Fruit fly (Drosophila melanogaster): ENCODE data around the gene Gr64c.

The Gr64c gene

dm6 chr3L:4007256-4007655, 21.1 kb upstream of the Gr64c start:
- TF ChIP-seq CG7045 (GFP tag; optimal IDR thresholded peaks at IDR 0.05) (no peak), CG11617 (GFP tag; optimal IDR thresholded peaks at IDR 0.05) (no peak), bab1 (GFP tag; optimal IDR thresholded peaks at IDR 0.05) (no peak), CG12768 (GFP tag; optimal IDR thresholded peaks at IDR 0.05) (no peak), CG14711 (tag; optimal IDR thresholded peaks at IDR 0.05) (no peak), CG5204 (GFP tag; optimal IDR thresholded peaks at IDR 0.05) (no peak), tj (GFP tag; optimal IDR thresholded peaks at IDR 0.05) (no peak), toe (GFP tag; optimal IDR thresholded peaks at IDR 0.05) (no peak), ovo (GFP tag; optimal IDR thresholded peaks at IDR 0.05) (no peak)

dm6 chr3L:4010122-4010521, 18.3 kb upstream of the Gr64c start:
- no peak for TF ChIP-seq Hr96 (GFP tag; optimal IDR thresholded peaks at IDR 0.05)
- TF ChIP-seq CG14711 (tag; optimal IDR thresholded peaks at IDR 0.05) = no peak
- no peak for TF ChIP-seq CG11617 (GFP tag; optimal IDR thresholded peaks at IDR 0.05)
- TF ChIP-seq Mnt (GFP tag; optimal IDR thresholded peaks at IDR 0.05) = no peak
- TF ChIP-seq toe (GFP tag; optimal IDR thresholded peaks at IDR 0.05) = no peak
- no peak for TF ChIP-seq ovo (GFP tag; optimal IDR thresholded peaks at IDR 0.05)
- no peak for TF ChIP-seq tj (GFP tag; optimal IDR thresholded peaks at IDR 0.05)
- TF ChIP-seq pad (GFP tag; optimal IDR thresholded peaks at IDR 0.05) = no peak
- no peak for TF ChIP-seq Crg-1 (GFP tag; optimal IDR thresholded peaks at IDR 0.05)
- TF ChIP-seq CG1620 (GFP tag; optimal IDR thresholded peaks at IDR 0.05) = no peak
- TF ChIP-seq CG7045 (GFP tag; optimal IDR thresholded peaks at IDR 0.05) = no peak
- no peak for TF ChIP-seq CG5204 (GFP tag; optimal IDR thresholded peaks at IDR 0.05)
- no peak for TF ChIP-seq CG33017 (tag; optimal IDR thresholded peaks at IDR 0.05)
- no peak for TF ChIP-seq kay (GFP tag; ENCODE audit: borderline replicate concordance)
- TF ChIP-seq CG12768 (GFP tag; optimal IDR thresholded peaks at IDR 0.05) = no peak
- TF ChIP-seq CG7101 (tag; optimal IDR thresholded peaks at IDR 0.05) = no peak
- TF ChIP-seq bab1 (GFP tag; optimal IDR thresholded peaks at IDR 0.05) = no peak
- TF ChIP-seq Clk (GFP tag; optimal IDR thresholded peaks at IDR 0.05) = no peak
- TF ChIP-seq cic (GFP tag; optimal IDR thresholded peaks at IDR 0.05) = no peak

DNA sequence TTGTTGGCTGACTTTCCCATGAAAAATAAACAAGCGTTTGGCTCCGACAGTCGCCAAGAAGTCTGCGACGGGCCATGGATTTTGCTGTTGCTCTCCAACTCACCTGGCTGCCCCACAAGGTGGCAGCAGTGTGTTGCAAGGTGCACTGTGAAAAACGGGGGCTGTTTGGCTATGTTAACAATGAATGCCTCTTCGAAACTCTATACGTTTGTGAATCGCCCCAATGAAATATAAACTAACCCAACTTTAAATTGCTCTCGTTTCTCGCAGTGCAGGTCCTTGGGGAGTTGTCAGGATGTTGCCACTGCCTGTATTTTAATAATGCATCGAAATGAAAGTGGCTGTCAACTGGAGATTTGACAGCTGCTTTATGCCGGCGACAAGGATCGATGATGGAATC, 14.1 kb upstream of the Gr64c start:
- TF ChIP-seq CG5204 (GFP tag; optimal IDR thresholded peaks at IDR 0.05) = no peak
- TF ChIP-seq kay (GFP tag; ENCODE audit: borderline replicate concordance) = no peak

- no peak for TF ChIP-seq cic (GFP tag; optimal IDR thresholded peaks at IDR 0.05)
- no peak for TF ChIP-seq ovo (GFP tag; optimal IDR thresholded peaks at IDR 0.05)
- no peak for TF ChIP-seq cnc (optimal IDR thresholded peaks at IDR 0.05)
- no peak for TF ChIP-seq CG11617 (GFP tag; optimal IDR thresholded peaks at IDR 0.05)
- TF ChIP-seq pad (GFP tag; optimal IDR thresholded peaks at IDR 0.05) = no peak
- TF ChIP-seq CG12768 (GFP tag; optimal IDR thresholded peaks at IDR 0.05) = no peak
- TF ChIP-seq CG33017 (tag; optimal IDR thresholded peaks at IDR 0.05) = no peak
- TF ChIP-seq Clk (GFP tag; optimal IDR thresholded peaks at IDR 0.05) = no peak
- TF ChIP-seq CG5204 (GFP tag; optimal IDR thresholded peaks at IDR 0.05) = no peak
- TF ChIP-seq tj (GFP tag; optimal IDR thresholded peaks at IDR 0.05) = no peak
- TF ChIP-seq CG14711 (tag; optimal IDR thresholded peaks at IDR 0.05) = no peak
- no peak for TF ChIP-seq CG7045 (GFP tag; optimal IDR thresholded peaks at IDR 0.05)
- no peak for TF ChIP-seq Hr96 (GFP tag; optimal IDR thresholded peaks at IDR 0.05)
- TF ChIP-seq toe (GFP tag; optimal IDR thresholded peaks at IDR 0.05) = no peak
- no peak for TF ChIP-seq bab1 (GFP tag; optimal IDR thresholded peaks at IDR 0.05)
- no peak for TF ChIP-seq kay (GFP tag; ENCODE audit: borderline replicate concordance)
- TF ChIP-seq Mnt (GFP tag; optimal IDR thresholded peaks at IDR 0.05) = no peak
- no peak for TF ChIP-seq CG7101 (tag; optimal IDR thresholded peaks at IDR 0.05)
These were observed 11.7 kb upstream of the Gr64c start for dm6 chr3L:4016754-4017153.

DNA sequence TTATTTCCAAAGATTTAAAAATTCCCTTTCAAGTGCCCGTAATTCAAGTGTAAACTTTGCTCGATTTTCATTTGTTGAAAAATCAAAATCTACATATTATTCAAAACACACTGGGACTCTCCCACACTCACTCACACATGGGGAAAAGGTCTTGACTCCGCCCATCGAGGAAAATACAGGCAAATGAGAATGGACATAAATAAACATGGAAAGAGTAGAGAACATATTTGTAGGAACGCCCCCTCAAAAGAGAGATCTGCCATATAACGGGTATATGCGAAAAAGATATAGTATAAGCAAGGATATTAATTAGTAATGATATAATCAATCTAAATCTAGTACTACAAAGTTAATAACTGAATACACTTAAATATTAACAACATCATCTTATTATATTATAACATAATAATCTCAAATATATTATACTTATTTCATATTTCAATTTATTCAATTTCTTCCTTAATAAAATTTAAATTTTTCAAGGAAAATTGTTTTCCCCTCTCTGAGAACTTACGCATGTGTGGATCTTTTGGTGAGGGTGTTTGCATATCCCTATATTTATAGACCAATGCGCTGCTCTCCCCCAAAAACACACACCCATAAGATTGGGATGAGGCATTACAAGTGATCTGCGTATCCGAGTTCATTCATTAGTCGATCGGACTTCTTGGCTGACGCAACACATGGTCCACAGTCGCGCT, 10.0 kb upstream of the Gr64c start, which contains the start of gene FoxL1:
Gene FoxL1, plus strand, starts transcription at position 651 of the 701 bp plus-strand sequence.
- no peak for TF ChIP-seq CG14711 (tag; optimal IDR thresholded peaks at IDR 0.05)
- no peak for TF ChIP-seq Hr96 (GFP tag; optimal IDR thresholded peaks at IDR 0.05)
- TF ChIP-seq ovo (GFP tag; optimal IDR thresholded peaks at IDR 0.05) = no peak
- no peak for TF ChIP-seq tj (GFP tag; optimal IDR thresholded peaks at IDR 0.05)
- no peak for TF ChIP-seq CG7045 (GFP tag; optimal IDR thresholded peaks at IDR 0.05)
- TF ChIP-seq bab1 (GFP tag; optimal IDR thresholded peaks at IDR 0.05) = no peak
- TF ChIP-seq kay (GFP tag; ENCODE audit: borderline replicate concordance) = no peak
- TF ChIP-seq Clk (GFP tag; optimal IDR thresholded peaks at IDR 0.05) = no peak

DNA sequence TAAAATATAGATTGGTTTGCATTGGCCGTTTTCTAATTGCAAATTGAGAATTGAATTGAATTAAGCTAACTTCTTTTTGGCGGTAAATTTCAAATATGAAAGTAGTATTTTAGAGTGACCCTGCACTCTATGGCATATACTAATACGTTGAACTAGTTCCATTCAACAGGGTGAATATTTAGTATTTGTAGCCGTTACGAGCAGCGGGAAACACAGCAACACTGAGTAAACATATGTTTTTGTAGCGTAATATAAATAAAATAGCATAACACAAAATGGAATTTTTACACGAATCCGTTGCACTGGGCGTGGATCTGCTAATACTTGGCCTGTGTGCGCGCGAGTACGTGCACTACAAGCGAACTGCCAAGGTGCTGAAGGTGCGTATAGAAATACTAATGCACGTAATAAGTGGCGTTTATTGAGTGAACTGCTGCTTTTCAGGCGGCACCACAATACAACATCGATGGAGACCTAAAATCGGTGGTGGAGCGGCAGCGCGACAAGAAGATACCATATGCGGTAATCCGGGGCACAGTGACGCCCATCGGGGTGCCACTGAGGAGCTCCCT, 7.1 kb upstream of the Gr64c start, which contains the start of gene Mul1:
Gene Mul1, plus strand, starts transcription at position 198 of the 572 bp plus-strand sequence.
- no peak for TF ChIP-seq toe (GFP tag; optimal IDR thresholded peaks at IDR 0.05)
- no peak for TF ChIP-seq CG1620 (GFP tag; optimal IDR thresholded peaks at IDR 0.05)
- TF ChIP-seq CG5204 (GFP tag; optimal IDR thresholded peaks at IDR 0.05) = no peak
- TF ChIP-seq pad (GFP tag; optimal IDR thresholded peaks at IDR 0.05) = no peak
- no peak for TF ChIP-seq Hr96 (GFP tag; optimal IDR thresholded peaks at IDR 0.05)
- no peak for TF ChIP-seq CG7045 (GFP tag; optimal IDR thresholded peaks at IDR 0.05)
- no peak for TF ChIP-seq Crg-1 (GFP tag; optimal IDR thresholded peaks at IDR 0.05)
- no peak for TF ChIP-seq CG11617 (GFP tag; optimal IDR thresholded peaks at IDR 0.05)
- TF ChIP-seq kay (GFP tag; ENCODE audit: borderline replicate concordance) = no peak
- no peak for TF ChIP-seq cnc (optimal IDR thresholded peaks at IDR 0.05)
- peak; percentile 13 for TF ChIP-seq cic (GFP tag; optimal IDR thresholded peaks at IDR 0.05)
- TF ChIP-seq CG7101 (tag; optimal IDR thresholded peaks at IDR 0.05) = no peak
- no peak for TF ChIP-seq Mnt (GFP tag; optimal IDR thresholded peaks at IDR 0.05)
- TF ChIP-seq Clk (GFP tag; optimal IDR thresholded peaks at IDR 0.05) = no peak
- TF ChIP-seq bab1 (GFP tag; optimal IDR thresholded peaks at IDR 0.05) = peak; percentile 31
- TF ChIP-seq tj (GFP tag; optimal IDR thresholded peaks at IDR 0.05) = no peak
- TF ChIP-seq ovo (GFP tag; optimal IDR thresholded peaks at IDR 0.05) = no peak
- no peak for TF ChIP-seq CG12768 (GFP tag; optimal IDR thresholded peaks at IDR 0.05)
- TF ChIP-seq CG14711 (tag; optimal IDR thresholded peaks at IDR 0.05) = peak; percentile 15
- TF ChIP-seq CG33017 (tag; optimal IDR thresholded peaks at IDR 0.05) = no peak
